Worm (Caenorhabditis elegans) whole organism, L4 larva: Measurements from ENCODE around the gene Y75B8A.8.

Source experiments
- F49E8.2 ChIP-seq: sonication (generic microtip); optimal IDR thresholded peaks from 2 replicates; lab custom pipeline; 2016; ENCODE audit warnings: missing compliant biosample characterization, mild to moderate bottlenecking, missing genetic modification characterization, borderline replicate concordance
- ama-1 ChIP-seq: fragments of 150-350 bp; optimal IDR thresholded peaks from 2 replicates; lab custom pipeline; 2014; ENCODE audit warnings: inconsistent platforms, mixed read lengths
- ceh-28 ChIP-seq: fragments of 150-350 bp; optimal IDR thresholded peaks from 2 replicates; lab custom pipeline; 2014; ENCODE audit warnings: missing biosample characterization, missing genetic modification reagents, missing genetic modification characterization
- daf-12 ChIP-seq: fragments of 150-350 bp; optimal IDR thresholded peaks from 2 replicates; lab custom pipeline; 2014; ENCODE audit warnings: missing biosample characterization, missing genetic modification reagents, missing genetic modification characterization
- lsy-2 ChIP-seq, 2 experiments: fragments of 150-350 bp in 1 of 2; sonication (generic microtip) in 1 of 2; optimal IDR thresholded peaks; 2 replicates each; lab custom pipeline; 2014 to 2017; ENCODE audit warnings: missing biosample characterization in 2 of 2, missing genetic modification characterization in 2 of 2
- mxl-2 ChIP-seq: fragments of 200-800 bp; sonication (Bioruptor generic); conservative IDR thresholded peaks from 2 replicates; pipeline ENCODE4 v1.3.6; 2022; ENCODE audit warnings: missing genetic modification reagents, missing genetic modification characterization, missing compliant biosample characterization
- nhr-76 ChIP-seq: fragments of 150-350 bp; optimal IDR thresholded peaks from 2 replicates; lab custom pipeline; 2014; ENCODE audit warnings: missing biosample characterization, missing genetic modification characterization
- pqm-1 ChIP-seq: sonication (generic microtip); optimal IDR thresholded peaks from 2 replicates; lab custom pipeline; 2017; ENCODE audit warnings: missing biosample characterization, missing genetic modification characterization
- snpc-4 ChIP-seq: fragments of 150-350 bp; optimal IDR thresholded peaks from 2 replicates; lab custom pipeline; 2014; ENCODE audit warnings: missing biosample characterization, missing genetic modification characterization
- tra-1 ChIP-seq: fragments of 200-800 bp; sonication (Bioruptor generic); IDR thresholded peaks from 2 replicates; pipeline ENCODE4 v1.3.6; 2022; ENCODE audit warnings: missing genetic modification reagents, missing genetic modification characterization, missing compliant biosample characterization
- zag-1 ChIP-seq: fragments of 150-350 bp; optimal IDR thresholded peaks from 2 replicates; lab custom pipeline; 2014; ENCODE audit warnings: missing biosample characterization, missing genetic modification characterization

- TF ChIP-seq F49E8.2 (no peak), pqm-1 (tag; lab: Kevin White, UChicago) (no peak), snpc-4 (tag; lab: Kevin White, UChicago) (no peak), lsy-2 (tag; optimal IDR thresholded peaks at IDR 0.05; lab: Kevin White, UChicago) (no peak), nhr-76 (no peak), ceh-28 (tag; lab: Kevin White, UChicago) (no peak), mxl-2 (GFP tag; lab: Robert Waterston, UW) (no peak), ama-1 (lab: Kevin White, UChicago) (no peak), daf-12 (tag; lab: Kevin White, UChicago) (no peak), tra-1 (GFP tag; lab: Robert Waterston, UW) (no peak), zag-1 (tag; lab: Kevin White, UChicago) (no peak)
These were observed 6.5 kb downstream of the Y75B8A.8 start for ce11 chrIII:12167030-12167429.
